Worm (Caenorhabditis elegans) whole organism, L2 larva: ENCODE results near the gene pap-1.

Experiments used
- C34F6.9 ChIP-seq: fragments of 150-350 bp; optimal IDR thresholded peaks from 2 replicates; lab custom pipeline; 2014; ENCODE audit warnings: missing biosample characterization, missing genetic modification characterization
- F13H6.1 ChIP-seq: sonication (generic microtip); optimal IDR thresholded peaks from 2 replicates; lab custom pipeline; 2016; ENCODE audit warnings: missing genetic modification characterization, missing compliant biosample characterization
- Y55F3AM.14 ChIP-seq: fragments of 200-800 bp; sonication (Bioruptor generic); optimal IDR thresholded peaks from 2 replicates; lab custom pipeline; 2018; ENCODE audit warnings: mild to moderate bottlenecking, missing genetic modification characterization, missing compliant biosample characterization
- alr-1 ChIP-seq: fragments of 150-350 bp; optimal IDR thresholded peaks from 2 replicates; lab custom pipeline; 2014; ENCODE audit warnings: missing biosample characterization, missing genetic modification characterization
- aly-2 ChIP-seq: fragments of 150-350 bp; optimal IDR thresholded peaks from 2 replicates; lab custom pipeline; 2014; ENCODE audit warnings: missing biosample characterization, missing genetic modification characterization
- ama-1 ChIP-seq: fragments of 150-350 bp; optimal IDR thresholded peaks from 2 replicates; lab custom pipeline; 2018; ENCODE audit warnings: inconsistent platforms
- ceh-82 ChIP-seq: fragments of 150-350 bp; optimal IDR thresholded peaks from 2 replicates; lab custom pipeline; 2014; ENCODE audit warnings: missing biosample characterization, missing genetic modification characterization
- crh-2 ChIP-seq: sonication (generic microtip); optimal IDR thresholded peaks from 2 replicates; lab custom pipeline; 2017; ENCODE audit warnings: missing biosample characterization, missing genetic modification characterization
- dmd-4 ChIP-seq: sonication (generic microtip); optimal IDR thresholded peaks from 2 replicates; lab custom pipeline; 2017; ENCODE audit warnings: missing biosample characterization, missing genetic modification characterization
- egl-27 ChIP-seq: sonication (generic microtip); optimal IDR thresholded peaks from 3 replicates; lab custom pipeline; 2017; ENCODE audit warnings: missing biosample characterization, missing genetic modification reagents, missing genetic modification characterization
- elt-3 ChIP-seq: sonication (generic microtip); optimal IDR thresholded peaks from 2 replicates; lab custom pipeline; 2017; ENCODE audit warnings: missing biosample characterization, missing genetic modification characterization
- fos-1 ChIP-seq: fragments of 150-350 bp; optimal IDR thresholded peaks from 2 replicates; lab custom pipeline; 2014; ENCODE audit warnings: missing biosample characterization, missing genetic modification characterization
- gmeb-1 ChIP-seq: fragments of 150-350 bp; optimal IDR thresholded peaks from 2 replicates; lab custom pipeline; 2014; ENCODE audit warnings: missing biosample characterization, missing genetic modification characterization
- lin-39 ChIP-seq: fragments of 150-350 bp; optimal IDR thresholded peaks from 2 replicates; lab custom pipeline; 2014; ENCODE audit warnings: missing biosample characterization, missing genetic modification reagents, missing genetic modification characterization
- lsy-2 ChIP-seq, 2 experiments: fragments of 150-350 bp in 1 of 2; sonication (generic microtip) in 1 of 2; optimal IDR thresholded peaks; 2 replicates each; lab custom pipeline; 2014 to 2017; ENCODE audit warnings: missing biosample characterization in 2 of 2, missing genetic modification characterization in 2 of 2
- mab-5 ChIP-seq: fragments of 150-350 bp; optimal IDR thresholded peaks from 2 replicates; lab custom pipeline; 2014; ENCODE audit warnings: missing biosample characterization, missing genetic modification characterization
- mbf-1 ChIP-seq: sonication (generic microtip); optimal IDR thresholded peaks from 2 replicates; lab custom pipeline; 2017; ENCODE audit warnings: missing biosample characterization, missing genetic modification characterization
- mdl-1 ChIP-seq, 2 experiments: fragments of 150-350 bp in 1 of 2; sonication (generic microtip) in 1 of 2; optimal IDR thresholded peaks; 2 replicates each; lab custom pipeline; 2017; ENCODE audit warnings: missing biosample characterization in 2 of 2, missing genetic modification characterization in 2 of 2
- nhr-10 ChIP-seq: sonication (generic microtip); optimal IDR thresholded peaks from 2 replicates; lab custom pipeline; 2017; ENCODE audit warnings: missing biosample characterization, missing genetic modification characterization
- nhr-11 ChIP-seq: fragments of 150-350 bp; optimal IDR thresholded peaks from 2 replicates; lab custom pipeline; 2014; ENCODE audit warnings: missing biosample characterization, missing genetic modification characterization
- nhr-12 ChIP-seq: fragments of 150-350 bp; optimal IDR thresholded peaks from 2 replicates; lab custom pipeline; 2014; ENCODE audit warnings: missing biosample characterization, missing genetic modification characterization
- nhr-237 ChIP-seq: fragments of 150-350 bp; optimal IDR thresholded peaks from 2 replicates; lab custom pipeline; 2014; ENCODE audit warnings: missing biosample characterization, missing genetic modification characterization
- nhr-6 ChIP-seq: fragments of 150-350 bp; optimal IDR thresholded peaks from 2 replicates; lab custom pipeline; 2014; ENCODE audit warnings: missing biosample characterization, missing genetic modification characterization
- nhr-77 ChIP-seq: fragments of 150-350 bp; optimal IDR thresholded peaks from 2 replicates; lab custom pipeline; 2014; ENCODE audit warnings: missing biosample characterization, missing genetic modification characterization
- peb-1 ChIP-seq: fragments of 150-350 bp; optimal IDR thresholded peaks from 2 replicates; lab custom pipeline; 2014; ENCODE audit warnings: missing biosample characterization, missing genetic modification characterization
- sem-4 ChIP-seq: fragments of 150-350 bp; optimal IDR thresholded peaks from 2 replicates; lab custom pipeline; 2014; ENCODE audit warnings: missing biosample characterization, missing genetic modification reagents, missing genetic modification characterization
- skn-1 ChIP-seq: sonication (generic microtip); optimal IDR thresholded peaks from 2 replicates; lab custom pipeline; 2017; ENCODE audit warnings: missing biosample characterization, missing genetic modification characterization
- sma-3 ChIP-seq: sonication (generic microtip); optimal IDR thresholded peaks from 2 replicates; lab custom pipeline; 2016; ENCODE audit warnings: missing genetic modification reagents, missing genetic modification characterization, missing compliant biosample characterization
- sma-9 ChIP-seq, 2 experiments: fragments of 150-350 bp in 1 of 2; sonication (generic microtip) in 1 of 2; optimal IDR thresholded peaks; 2 replicates each; lab custom pipeline; 2014 to 2016; ENCODE audit warnings: missing genetic modification characterization in 2 of 2, mild to moderate bottlenecking in 1 of 2, missing biosample characterization in 1 of 2, missing compliant biosample characterization in 1 of 2, missing genetic modification reagents in 1 of 2, moderate library complexity in 1 of 2
- snpc-4 ChIP-seq: fragments of 150-350 bp; optimal IDR thresholded peaks from 2 replicates; lab custom pipeline; 2014; ENCODE audit warnings: missing biosample characterization, missing genetic modification characterization
- unc-39 ChIP-seq: fragments of 150-350 bp; optimal IDR thresholded peaks from 2 replicates; lab custom pipeline; 2014; ENCODE audit warnings: missing biosample characterization, missing genetic modification characterization
- unc-55 ChIP-seq: fragments of 150-350 bp; sonication (generic microtip); optimal IDR thresholded peaks from 3 replicates; lab custom pipeline; 2014; ENCODE audit warnings: missing biosample characterization, missing genetic modification reagents, missing genetic modification characterization
- unc-62 ChIP-seq: fragments of 150-350 bp; optimal IDR thresholded peaks from 2 replicates; lab custom pipeline; 2014; ENCODE audit warnings: missing biosample characterization, missing genetic modification reagents, missing genetic modification characterization
- zag-1 ChIP-seq: fragments of 150-350 bp; optimal IDR thresholded peaks from 2 replicates; lab custom pipeline; 2014; ENCODE audit warnings: missing biosample characterization, missing genetic modification characterization
- ztf-1 ChIP-seq: fragments of 200-800 bp; sonication (Bioruptor generic); conservative IDR thresholded peaks from 2 replicates; pipeline ENCODE4 v1.3.6; 2022; ENCODE audit warnings: missing genetic modification characterization, missing compliant biosample characterization
- ztf-4 ChIP-seq: fragments of 150-350 bp; optimal IDR thresholded peaks from 2 replicates; lab custom pipeline; 2014; ENCODE audit warnings: missing biosample characterization, missing genetic modification characterization

pap-1 gene

ce11 chrV:10478097-10478828, 36.5 kb downstream of the pap-1 start, which contains the start of the genes crp-1 and Y32F6B.9:
crp-1 (plus strand) TSS chrV:10478564.
Y32F6B.9 (plus strand) TSS chrV:10478699.
- TF ChIP-seq elt-3 (no peak), Y55F3AM.14 (GFP tag; lab: Kevin White, UChicago) (peak; percentile 32), egl-27 (no peak), fos-1 (peak; percentile 58)

ce11 chrV:10483995-10484394, 42.2 kb downstream of the pap-1 start:
- TF ChIP-seq lin-39 (tag; lab: Kevin White, UChicago): no peak
- no peak for TF ChIP-seq alr-1
- no peak for TF ChIP-seq nhr-12 (tag; lab: Kevin White, UChicago)
- TF ChIP-seq zag-1 (tag; lab: Kevin White, UChicago): no peak
- TF ChIP-seq sma-9 (GFP tag; optimal IDR thresholded peaks at IDR 0.05; lab: Kevin White, UChicago): peak; percentile 34
- TF ChIP-seq sma-9 (tag; optimal IDR thresholded peaks at IDR 0.05; lab: Kevin White, UChicago): no peak
- no peak for TF ChIP-seq mab-5 (tag; lab: Kevin White, UChicago)
- TF ChIP-seq skn-1 (tag; lab: Kevin White, UChicago): no peak
- no peak for TF ChIP-seq aly-2 (tag; lab: Kevin White, UChicago)
- TF ChIP-seq nhr-237 (tag; lab: Kevin White, UChicago): no peak
- TF ChIP-seq egl-27: no peak
- no peak for TF ChIP-seq unc-39 (tag; lab: Kevin White, UChicago)
- peak; percentile 59 for TF ChIP-seq fos-1
- TF ChIP-seq mdl-1 (tag; optimal IDR thresholded peaks at IDR 0.05; lab: Kevin White, UChicago): no peak
- no peak for TF ChIP-seq snpc-4 (tag; lab: Kevin White, UChicago)
- TF ChIP-seq, all 48 proteins: peak for 2

ce11 chrV:10484640-10485039, 42.9 kb downstream of the pap-1 start, which contains the start of gene Y32F6B.1:
Y32F6B.1 (minus strand) TSS chrV:10484740.
- TF ChIP-seq C34F6.9 (tag; lab: Kevin White, UChicago): no peak
- TF ChIP-seq sma-3 (GFP tag; lab: Kevin White, UChicago): no peak

- TF ChIP-seq ztf-4 (no peak), Y55F3AM.14 (GFP tag; lab: Kevin White, UChicago) (no peak), mab-5 (tag; lab: Kevin White, UChicago) (no peak), fos-1 (peak; percentile 57), unc-55 (no peak), zag-1 (tag; lab: Kevin White, UChicago) (no peak), nhr-11 (tag; lab: Kevin White, UChicago) (no peak), elt-3 (no peak), gmeb-1 (tag; lab: Kevin White, UChicago) (no peak), peb-1 (tag; lab: Kevin White, UChicago) (no peak), unc-62 (no peak), crh-2 (tag; lab: Kevin White, UChicago) (peak; percentile 5), C34F6.9 (tag; lab: Kevin White, UChicago) (no peak), sem-4 (tag; lab: Kevin White, UChicago) (no peak), F13H6.1 (peak; percentile 7), mbf-1 (tag; lab: Kevin White, UChicago) (no peak), nhr-6 (no peak)
These were observed 43.6 kb downstream of the pap-1 start for ce11 chrV:10485389-10485788.

ce11 chrV:10489998-10490397, 48.2 kb downstream of the pap-1 start, which contains the start of gene ncx-5:
ncx-5 (minus strand) TSS chrV:10490098.
- TF ChIP-seq ama-1 (lab: Kevin White, UChicago): no peak

- no peak for TF ChIP-seq unc-39 (tag; lab: Kevin White, UChicago)
- TF ChIP-seq peb-1 (tag; lab: Kevin White, UChicago): no peak
- no peak for TF ChIP-seq aly-2 (tag; lab: Kevin White, UChicago)
- no peak for TF ChIP-seq elt-3
- TF ChIP-seq nhr-77 (tag; lab: Kevin White, UChicago): no peak
- TF ChIP-seq nhr-11 (tag; lab: Kevin White, UChicago): no peak
- TF ChIP-seq mdl-1 (tag; optimal IDR thresholded peaks at IDR 0.05; lab: Kevin White, UChicago): no peak
- TF ChIP-seq mab-5 (tag; lab: Kevin White, UChicago): no peak
- no peak for TF ChIP-seq sma-3 (GFP tag; lab: Kevin White, UChicago)
- TF ChIP-seq dmd-4: no peak
- TF ChIP-seq sma-9 (GFP tag; optimal IDR thresholded peaks at IDR 0.05; lab: Kevin White, UChicago): no peak
- no peak for TF ChIP-seq sma-9 (tag; optimal IDR thresholded peaks at IDR 0.05; lab: Kevin White, UChicago)
- TF ChIP-seq crh-2 (tag; lab: Kevin White, UChicago): no peak
- TF ChIP-seq ceh-82 (tag; lab: Kevin White, UChicago): no peak
- no peak for TF ChIP-seq ztf-4
- no peak for TF ChIP-seq lsy-2 (tag; optimal IDR thresholded peaks at IDR 0.05; lab: Kevin White, UChicago)
- TF ChIP-seq nhr-10 (tag; lab: Kevin White, UChicago): no peak
- TF ChIP-seq ztf-1 (GFP tag; lab: Robert Waterston, UW): no peak
- no peak for TF ChIP-seq unc-55
- TF ChIP-seq, all 48 proteins: peak for 0
These were observed 49.7 kb downstream of the pap-1 start, which contains the start of gene aqp-5 for ce11 chrV:10491443-10491842. aqp-5 (plus strand) TSS chrV:10491743.
